Worm (Caenorhabditis elegans) whole organism, L4 larva: ENCODE data around the gene Y54G2A.28.
A peak's percentile ranks its signal among the peaks of the same experiment; 100 is the strongest.

Source experiments
- F44E2.7 ChIP-seq: fragments of 200-800 bp; sonication (Bioruptor generic); IDR thresholded peaks from 2 replicates; pipeline ENCODE4 v2.1.2; 2022; ENCODE audit warnings: missing genetic modification characterization, missing compliant biosample characterization
- T26A8.4 ChIP-seq: fragments of 200-800 bp; sonication (Bioruptor generic); IDR thresholded peaks from 2 replicates; pipeline ENCODE4 v1.3.6; 2022; ENCODE audit warnings: missing genetic modification characterization, missing compliant biosample characterization
- Y105C5A.15 ChIP-seq: fragments of 200-800 bp; sonication (Bioruptor generic); IDR thresholded peaks from 2 replicates; pipeline ENCODE4 v1.3.6; 2022; ENCODE audit warnings: missing genetic modification characterization, missing compliant biosample characterization
- aha-1 ChIP-seq: fragments of 150-350 bp; peaks from one replicate; lab custom pipeline; 2014; ENCODE audit warnings: missing biosample characterization, missing genetic modification characterization
- arid-1 ChIP-seq: fragments of 200-800 bp; sonication (Bioruptor generic); conservative IDR thresholded peaks from 2 replicates; pipeline ENCODE4 v1.3.6; 2022; ENCODE audit warnings: missing genetic modification reagents, missing genetic modification characterization, missing compliant biosample characterization
- ceh-20 ChIP-seq: fragments of 200-800 bp; sonication (Bioruptor generic); IDR thresholded peaks from 2 replicates; pipeline ENCODE4 v1.3.6; 2022; ENCODE audit warnings: missing genetic modification reagents, missing genetic modification characterization, missing compliant biosample characterization
- ceh-28 ChIP-seq: fragments of 150-350 bp; optimal IDR thresholded peaks from 2 replicates; lab custom pipeline; 2014; ENCODE audit warnings: missing biosample characterization, missing genetic modification reagents, missing genetic modification characterization
- ceh-62 ChIP-seq: sonication (generic microtip); optimal IDR thresholded peaks from 2 replicates; lab custom pipeline; 2017; ENCODE audit warnings: missing biosample characterization, missing genetic modification characterization
- cey-2 ChIP-seq: sonication (generic microtip); optimal IDR thresholded peaks from 3 replicates; lab custom pipeline; 2017; ENCODE audit warnings: missing genetic modification characterization, mild to moderate bottlenecking, missing compliant biosample characterization, antibody characterized with exemption, borderline replicate concordance; ENCODE audit not compliant: insufficient read depth
- daf-16 ChIP-seq, 3 experiments: sonication (generic microtip); optimal IDR thresholded peaks; 2 replicates each; lab custom pipeline; 2016 to 2017; ENCODE audit warnings: missing genetic modification characterization in 3 of 3, missing genetic modification reagents in 3 of 3, mild to moderate bottlenecking in 2 of 3, missing compliant biosample characterization in 2 of 3, missing biosample characterization in 1 of 3, moderate library complexity in 1 of 3
- dmd-8 ChIP-seq: fragments of 200-800 bp; sonication (Bioruptor generic); IDR thresholded peaks from 2 replicates; pipeline ENCODE4 v1.3.6; 2022; ENCODE audit warnings: missing genetic modification characterization, missing compliant biosample characterization
- dpl-1 ChIP-seq: fragments of 150-350 bp; optimal IDR thresholded peaks from 2 replicates; lab custom pipeline; 2014; ENCODE audit warnings: missing biosample characterization, missing genetic modification reagents, missing genetic modification characterization
- egl-43 ChIP-seq: fragments of 200-800 bp; sonication (Bioruptor generic); IDR thresholded peaks from 2 replicates; pipeline ENCODE4 v1.3.6; 2022; ENCODE audit warnings: missing genetic modification reagents, missing genetic modification characterization, missing compliant biosample characterization
- hif-1 ChIP-seq, 2 experiments: sonication (generic microtip); optimal IDR thresholded peaks; 2 replicates each; lab custom pipeline; 2016 to 2017; ENCODE audit warnings: missing compliant biosample characterization in 2 of 2, missing genetic modification characterization in 2 of 2, missing genetic modification reagents in 2 of 2, missing genotype in 2 of 2, mild to moderate bottlenecking in 1 of 2
- hlh-11 ChIP-seq: fragments of 200-800 bp; sonication (Bioruptor generic); optimal IDR thresholded peaks from 2 replicates; lab custom pipeline; 2018; ENCODE audit warnings: mild to moderate bottlenecking, missing genetic modification characterization, missing compliant biosample characterization
- hlh-30 ChIP-seq: sonication (generic microtip); optimal IDR thresholded peaks from 2 replicates; lab custom pipeline; 2017; ENCODE audit warnings: antibody characterized with exemption, mild to moderate bottlenecking, missing genetic modification characterization, missing compliant biosample characterization; ENCODE audit not compliant: insufficient read depth
- hmg-1.1 ChIP-seq: fragments of 200-800 bp; sonication (Bioruptor generic); IDR thresholded peaks from 2 replicates; pipeline ENCODE4 v1.3.6; 2022; ENCODE audit warnings: missing genetic modification reagents, missing genetic modification characterization, missing compliant biosample characterization
- jun-1 ChIP-seq: fragments of 150-350 bp; optimal IDR thresholded peaks from 2 replicates; lab custom pipeline; 2014; ENCODE audit warnings: missing biosample characterization, missing genetic modification reagents, missing genetic modification characterization
- lin-13 ChIP-seq: fragments of 150-350 bp; optimal IDR thresholded peaks from 2 replicates; lab custom pipeline; 2014; ENCODE audit warnings: missing biosample characterization, missing genetic modification reagents, missing genetic modification characterization
- lin-15B ChIP-seq: fragments of 150-350 bp; sonication (generic microtip); optimal IDR thresholded peaks from 3 replicates; lab custom pipeline; 2014; ENCODE audit warnings: missing biosample characterization, missing genetic modification characterization
- lin-38 ChIP-seq: fragments of 200-800 bp; sonication (Bioruptor generic); IDR thresholded peaks from 2 replicates; pipeline ENCODE4 v1.3.6; 2022; ENCODE audit warnings: missing genetic modification reagents, missing genetic modification characterization, missing compliant biosample characterization
- lin-39 ChIP-seq: fragments of 150-350 bp; optimal IDR thresholded peaks from 2 replicates; lab custom pipeline; 2014; ENCODE audit warnings: missing biosample characterization, missing genetic modification reagents, missing genetic modification characterization
- lsy-2 ChIP-seq, 2 experiments: fragments of 150-350 bp in 1 of 2; sonication (generic microtip) in 1 of 2; optimal IDR thresholded peaks; 2 replicates each; lab custom pipeline; 2014 to 2017; ENCODE audit warnings: missing biosample characterization in 2 of 2, missing genetic modification characterization in 2 of 2
- madf-9 ChIP-seq: fragments of 200-800 bp; sonication (Bioruptor generic); conservative IDR thresholded peaks from 2 replicates; pipeline ENCODE4 v1.3.6; 2022; ENCODE audit warnings: missing genetic modification reagents, missing genetic modification characterization, missing compliant biosample characterization
- mdl-1 ChIP-seq, 2 experiments: fragments of 150-350 bp in 1 of 2; sonication (generic microtip) in 1 of 2; optimal IDR thresholded peaks; 2 replicates each; lab custom pipeline; 2014 to 2017; ENCODE audit warnings: missing biosample characterization in 2 of 2, missing genetic modification characterization in 2 of 2
- mdt-29 ChIP-seq: fragments of 200-800 bp; sonication (Bioruptor generic); IDR thresholded peaks from 2 replicates; pipeline ENCODE4 v1.3.6; 2022; ENCODE audit warnings: missing genetic modification reagents, missing genetic modification characterization, missing compliant biosample characterization
- nhr-102 ChIP-seq: sonication (generic microtip); optimal IDR thresholded peaks from 2 replicates; lab custom pipeline; 2016; ENCODE audit warnings: mild to moderate bottlenecking, missing genetic modification characterization, moderate library complexity, missing compliant biosample characterization
- nhr-25 ChIP-seq: sonication (generic microtip); optimal IDR thresholded peaks from 2 replicates; lab custom pipeline; 2017; ENCODE audit warnings: missing genetic modification characterization, mild to moderate bottlenecking, missing compliant biosample characterization, antibody characterized with exemption, moderate library complexity, borderline replicate concordance; ENCODE audit not compliant: insufficient read depth
- pha-4 ChIP-seq, 2 experiments: fragments of 150-350 bp in 1 of 2; fragments of 200-800 bp in 1 of 2; sonication (Bioruptor generic) in 1 of 2; IDR thresholded peaks in 1 of 2; optimal IDR thresholded peaks in 1 of 2; 2 replicates each; pipeline versions ENCODE4 v1.3.6 to Lab custom; 2014 to 2022; ENCODE audit warnings: missing genetic modification characterization in 2 of 2, missing genetic modification reagents in 2 of 2, missing biosample characterization in 1 of 2, missing compliant biosample characterization in 1 of 2
- php-3 ChIP-seq: fragments of 200-800 bp; sonication (Bioruptor generic); IDR thresholded peaks from 2 replicates; pipeline ENCODE4 v1.3.6; 2022; ENCODE audit warnings: missing genetic modification reagents, missing genetic modification characterization, missing compliant biosample characterization
- pqm-1 ChIP-seq: sonication (generic microtip); optimal IDR thresholded peaks from 2 replicates; lab custom pipeline; 2017; ENCODE audit warnings: missing biosample characterization, missing genetic modification characterization
- set-16 ChIP-seq: fragments of 200-800 bp; sonication (Bioruptor generic); IDR thresholded peaks from 2 replicates; pipeline ENCODE4 v1.3.6; 2022; ENCODE audit warnings: missing genetic modification reagents, missing genetic modification characterization, missing compliant biosample characterization
- tag-97 ChIP-seq: fragments of 200-800 bp; sonication (Bioruptor generic); IDR thresholded peaks from 2 replicates; pipeline ENCODE4 v1.3.6; 2022; ENCODE audit warnings: missing genetic modification characterization, missing compliant biosample characterization
- tra-1 ChIP-seq: fragments of 200-800 bp; sonication (Bioruptor generic); IDR thresholded peaks from 2 replicates; pipeline ENCODE4 v1.3.6; 2022; ENCODE audit warnings: missing genetic modification reagents, missing genetic modification characterization, missing compliant biosample characterization
- unc-62 ChIP-seq, 3 experiments: fragments of 150-350 bp in 1 of 3; sonication (generic microtip); optimal IDR thresholded peaks in 2 of 3; peaks in 1 of 3; 1 replicate in 1 of 3; 2 replicates in 2 of 3; lab custom pipeline; 2014 to 2017; ENCODE audit warnings: missing biosample characterization in 3 of 3, missing genetic modification characterization in 3 of 3, missing genetic modification reagents in 3 of 3, missing genotype in 1 of 3

The Y54G2A.28 gene

ce11 chrIV:3044158-3044557, 31.9 kb upstream of the Y54G2A.28 start:
- no peak for TF ChIP-seq hmg-1.1 (GFP tag; lab: Robert Waterston, UW)
- no peak for TF ChIP-seq hlh-11 (tag; lab: Kevin White, UChicago)
- no peak for TF ChIP-seq nhr-25 (tag; lab: Kevin White, UChicago)
- TF ChIP-seq jun-1 (tag; lab: Kevin White, UChicago) = no peak
- peak; percentile 90 for TF ChIP-seq set-16
- TF ChIP-seq nhr-102 (tag; lab: Kevin White, UChicago) = no peak
- TF ChIP-seq dpl-1 = no peak
- TF ChIP-seq aha-1 (tag; lab: Kevin White, UChicago) = peak; percentile 46
- 0 out of 2 replicates have a peak, but pooled peaks have one; percentile 47 for TF ChIP-seq pha-4 (GFP tag; IDR thresholded peaks at IDR 0.05; lab: Robert Waterston, UW)
- TF ChIP-seq pha-4 (tag; optimal IDR thresholded peaks at IDR 0.05; lab: Kevin White, UChicago) = no peak
- no peak for TF ChIP-seq mdt-29 (GFP tag; lab: Robert Waterston, UW)
- no peak for TF ChIP-seq F44E2.7
- TF ChIP-seq php-3 = no peak

- TF ChIP-seq set-16 = peak; percentile 90
- no peak for TF ChIP-seq pqm-1 (tag; lab: Kevin White, UChicago)
These were observed 26.5 kb upstream of the Y54G2A.28 start for ce11 chrIV:3038740-3039139.

DNA sequence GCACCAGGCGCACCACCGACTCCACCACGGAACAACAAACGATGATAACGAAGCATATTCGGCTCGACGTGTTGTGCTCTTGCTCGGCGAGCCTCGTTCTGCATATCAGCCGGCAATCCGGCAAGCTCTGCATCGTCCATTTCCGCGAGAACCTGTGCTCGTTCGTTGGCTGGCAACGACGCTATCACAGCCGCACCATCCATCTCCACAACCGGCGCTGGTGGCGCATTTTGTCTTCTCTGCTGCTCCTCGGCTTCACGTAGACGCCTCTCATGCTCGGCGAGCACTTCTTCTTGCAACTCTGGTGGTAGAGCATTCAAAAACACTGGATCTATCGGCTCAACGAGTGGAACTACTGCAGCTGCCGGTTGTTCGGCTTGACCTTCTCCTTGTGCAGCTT, 25.7 kb upstream of the Y54G2A.28 start:
- TF ChIP-seq lin-13 (GFP tag; lab: Kevin White, UChicago) (no peak), tra-1 (no peak), set-16 (peak; percentile 84), aha-1 (tag; lab: Kevin White, UChicago) (no peak), unc-62 (GFP tag; optimal IDR thresholded peaks at IDR 0.05 in 1 of 2; lab: Kevin White, UChicago) (no peak), unc-62 (tag; optimal IDR thresholded peaks at IDR 0.05; lab: Kevin White, UChicago) (no peak)

DNA sequence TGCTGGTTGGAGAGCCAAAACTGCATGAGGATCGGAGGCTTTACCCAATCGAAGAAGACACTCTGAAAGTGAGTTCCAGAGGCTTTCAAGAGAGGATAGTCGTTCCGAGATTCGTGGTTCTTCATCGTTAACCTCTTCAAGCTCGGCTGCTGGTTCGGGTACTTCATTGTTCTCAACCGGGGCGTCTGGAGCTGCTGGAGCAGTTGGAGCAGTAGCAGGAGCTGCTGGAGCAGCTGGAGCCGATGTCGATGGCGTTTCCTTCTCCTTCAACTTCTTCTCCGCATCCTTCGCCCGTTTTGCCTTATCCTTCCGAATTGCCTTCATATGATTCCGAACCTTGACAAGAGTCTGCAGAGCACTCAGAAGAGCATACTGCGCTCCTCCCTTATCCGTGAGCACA, 23.2 kb upstream of the Y54G2A.28 start:
- TF ChIP-seq set-16 (peak; percentile 69), tag-97 (no peak), Y105C5A.15 (GFP tag; lab: Robert Waterston, UW) (no peak), unc-62 (GFP tag; optimal IDR thresholded peaks at IDR 0.05 in 1 of 2; lab: Kevin White, UChicago) (peak in 1 of 2 experiments; percentile 79), unc-62 (tag; optimal IDR thresholded peaks at IDR 0.05; lab: Kevin White, UChicago) (no peak), mdt-29 (GFP tag; lab: Robert Waterston, UW) (no peak), lsy-2 (tag; optimal IDR thresholded peaks at IDR 0.05; lab: Kevin White, UChicago) (no peak), nhr-102 (tag; lab: Kevin White, UChicago) (no peak)

DNA sequence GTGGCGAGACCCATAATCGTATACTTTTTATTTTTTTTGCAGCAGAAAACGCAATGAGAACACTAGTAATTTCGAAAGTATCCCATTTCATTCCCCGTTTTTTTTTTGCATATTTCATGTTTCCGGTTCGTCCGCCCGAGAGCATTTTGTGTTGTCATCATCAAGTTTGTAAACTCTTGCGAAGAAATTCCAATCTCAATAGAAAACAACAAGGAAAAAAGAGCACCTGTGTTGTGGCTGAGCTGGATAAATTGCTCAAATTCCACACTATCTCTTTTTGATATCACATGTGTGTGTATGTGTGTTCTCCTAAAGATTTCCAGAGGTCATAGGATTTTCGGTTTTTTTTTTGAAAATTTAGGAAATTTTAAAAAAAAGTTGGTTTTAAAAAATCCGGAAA, 19.8 kb upstream of the Y54G2A.28 start:
- no peak for TF ChIP-seq lin-15B (tag; lab: Kevin White, UChicago)
- peak; percentile 38; the same call in 1 of the 2 replicates for TF ChIP-seq lin-38 (GFP tag; lab: Robert Waterston, UW)
- no peak for TF ChIP-seq cey-2 (tag; lab: Kevin White, UChicago)
- TF ChIP-seq hlh-30 (tag; lab: Kevin White, UChicago) = no peak
- TF ChIP-seq ceh-62 (tag; lab: Kevin White, UChicago) = no peak
- no peak for TF ChIP-seq madf-9
- TF ChIP-seq Y105C5A.15 (GFP tag; lab: Robert Waterston, UW) = no peak
- peak in 1 of 2 experiments; percentile 25 for TF ChIP-seq daf-16 (GFP tag; optimal IDR thresholded peaks at IDR 0.05; lab: Kevin White, UChicago)
- TF ChIP-seq daf-16 (tag; optimal IDR thresholded peaks at IDR 0.05; lab: Kevin White, UChicago) = no peak
- 0 out of 2 replicates have a peak, but pooled peaks have one; percentile 38 for TF ChIP-seq arid-1
- no peak for TF ChIP-seq mdl-1 (tag; optimal IDR thresholded peaks at IDR 0.05; lab: Kevin White, UChicago)
- TF ChIP-seq dmd-8 = no peak
- TF ChIP-seq ceh-20 (GFP tag; lab: Robert Waterston, UW) = no peak
- peak in 1 of 2 experiments; percentile 5 for TF ChIP-seq lsy-2 (tag; optimal IDR thresholded peaks at IDR 0.05; lab: Kevin White, UChicago)
- TF ChIP-seq ceh-28 = no peak
- TF ChIP-seq T26A8.4 (GFP tag; lab: Robert Waterston, UW) = 0 out of 2 replicates have a peak, but pooled peaks have one; percentile 35
- TF ChIP-seq egl-43 (GFP tag; lab: Robert Waterston, UW) = no peak
- TF ChIP-seq hif-1 (tag; optimal IDR thresholded peaks at IDR 0.05; lab: Kevin White, UChicago) = peak in 1 of 2 experiments; percentile 36
- no peak for TF ChIP-seq lin-39 (tag; lab: Kevin White, UChicago)
